Fruit fly (Drosophila melanogaster): ENCODE data around the gene CG9459.

Gene CG9459

dm6 chr3R:9783240-9783917 is 34.8 kb downstream of the CG9459 start (continued):
- TF ChIP-seq gt (GFP tag; IDR thresholded peaks at IDR 0.05) (no peak), CG2120 (GFP tag; optimal IDR thresholded peaks at IDR 0.05) (peak; percentile 24), CG8478 (optimal IDR thresholded peaks at IDR 0.05) (no peak), vvl (GFP tag; IDR thresholded peaks at IDR 0.05) (0 out of 2 replicates have a peak, but pooled peaks have one; percentile 8), eve (GFP tag; optimal IDR thresholded peaks at IDR 0.05) (no peak), nmo (GFP tag; optimal IDR thresholded peaks at IDR 0.05) (peak; percentile 5), Nf-YB (GFP tag; optimal IDR thresholded peaks at IDR 0.05) (no peak), CG4404 (GFP tag; IDR thresholded peaks at IDR 0.05) (no peak), CG32767 (GFP tag; IDR thresholded peaks at IDR 0.05) (no peak), CG4360 (GFP tag; IDR thresholded peaks at IDR 0.05) (no peak), Dll (GFP tag; IDR thresholded peaks at IDR 0.05; ENCODE audit: partially characterized antibody) (no peak), Atf-2 (GFP tag; optimal IDR thresholded peaks at IDR 0.05) (no peak), pnt (GFP tag; optimal IDR thresholded peaks at IDR 0.05) (no peak), NK7.1 (GFP tag; optimal IDR thresholded peaks at IDR 0.05) (no peak), crp (GFP tag; optimal IDR thresholded peaks at IDR 0.05) (no peak), Atf6 (GFP tag; IDR thresholded peaks at IDR 0.05) (no peak), ash1 (GFP tag; optimal IDR thresholded peaks at IDR 0.05) (no peak), Deaf1 (tag; optimal IDR thresholded peaks at IDR 0.05) (no peak), ems (GFP tag; optimal IDR thresholded peaks at IDR 0.05) (no peak), nerfin-2 (GFP tag; IDR thresholded peaks at IDR 0.05; ENCODE audit: partially characterized antibody) (no peak), Dip3 (GFP tag; optimal IDR thresholded peaks at IDR 0.05) (no peak), CG1233 (GFP tag; optimal IDR thresholded peaks at IDR 0.05) (no peak), CG1647 (GFP tag; optimal IDR thresholded peaks at IDR 0.05) (no peak), CG15696 (tag; optimal IDR thresholded peaks at IDR 0.05) (no peak), CG30431 (GFP tag; optimal IDR thresholded peaks at IDR 0.05) (no peak), Oaz (GFP tag; IDR thresholded peaks at IDR 0.05) (no peak), CG16863 (GFP tag; optimal IDR thresholded peaks at IDR 0.05) (no peak), CG31388 (GFP tag; optimal IDR thresholded peaks at IDR 0.05) (no peak), fd3F (GFP tag; optimal IDR thresholded peaks at IDR 0.05) (no peak), phol (tag; optimal IDR thresholded peaks at IDR 0.05) (peak; percentile 16), oc (tag; optimal IDR thresholded peaks at IDR 0.05) (no peak), CG10959 (GFP tag; IDR thresholded peaks at IDR 0.05) (no peak), Hr78 (GFP tag; optimal IDR thresholded peaks at IDR 0.05) (peak in 1 of 2 experiments; percentile 52), ac (GFP tag; optimal IDR thresholded peaks at IDR 0.05) (no peak), dm (GFP tag; optimal IDR thresholded peaks at IDR 0.05) (no peak), abd-A (tag; optimal IDR thresholded peaks at IDR 0.05) (no peak), HLHmδ (GFP tag; optimal IDR thresholded peaks at IDR 0.05) (no peak), gsb (GFP tag; IDR thresholded peaks at IDR 0.05) (no peak), CG6689 (GFP tag; IDR thresholded peaks at IDR 0.05) (no peak), CG14667 (GFP tag; IDR thresholded peaks at IDR 0.05) (no peak), tx (GFP tag; optimal IDR thresholded peaks at IDR 0.05) (no peak), CG8388 (GFP tag; optimal IDR thresholded peaks at IDR 0.05) (peak; percentile 50), Jarid2 (GFP tag; optimal IDR thresholded peaks at IDR 0.05) (no peak), Myb (GFP tag; optimal IDR thresholded peaks at IDR 0.05) (no peak), wor (GFP tag; IDR thresholded peaks at IDR 0.05) (no peak), zen (tag; optimal IDR thresholded peaks at IDR 0.05) (no peak), CG2678 (tag; optimal IDR thresholded peaks at IDR 0.05) (peak; percentile 25), CG9932 (GFP tag; IDR thresholded peaks at IDR 0.05) (no peak), dysf (GFP tag; IDR thresholded peaks at IDR 0.05) (no peak), sc (optimal IDR thresholded peaks at IDR 0.05) (no peak), sc (GFP tag; optimal IDR thresholded peaks at IDR 0.05) (no peak)

Measured in whole organism, embryonic.